Fruit fly (Drosophila melanogaster): Measurements from ENCODE around the gene ppan.

Gene ppan

dm6 chr3R:21090230-21091021, 25.6 kb upstream of the ppan start (continued):
- no peak for TF ChIP-seq bigmax (GFP tag; optimal IDR thresholded peaks at IDR 0.05)
- no peak for TF ChIP-seq ind (GFP tag; optimal IDR thresholded peaks at IDR 0.05)
- TF ChIP-seq vnd (GFP tag; IDR thresholded peaks at IDR 0.05; ENCODE audit: partially characterized antibody), result no peak
- TF ChIP-seq H2.0 (GFP tag; IDR thresholded peaks at IDR 0.05), result no peak
- TF ChIP-seq CG3995 (GFP tag; optimal IDR thresholded peaks at IDR 0.05), result no peak
- no peak for TF ChIP-seq CG8944 (GFP tag; optimal IDR thresholded peaks at IDR 0.05)
- TF ChIP-seq Tbp (GFP tag; optimal IDR thresholded peaks at IDR 0.05), result no peak
- no peak for TF ChIP-seq Gug (GFP tag; IDR thresholded peaks at IDR 0.05)
- no peak for TF ChIP-seq pb (GFP tag; optimal IDR thresholded peaks at IDR 0.05)
- no peak for TF ChIP-seq Usf (GFP tag; optimal IDR thresholded peaks at IDR 0.05)

- TF ChIP-seq CG3065 (GFP tag; optimal IDR thresholded peaks at IDR 0.05) (no peak), Max (GFP tag; optimal IDR thresholded peaks at IDR 0.05) (no peak), Blimp-1 (GFP tag; optimal IDR thresholded peaks at IDR 0.05) (peak; percentile 60), CG16813 (GFP tag; IDR thresholded peaks at IDR 0.05; ENCODE audit: partially characterized antibody) (no peak), HLHmδ (GFP tag; optimal IDR thresholded peaks at IDR 0.05) (no peak), seq (GFP tag; IDR thresholded peaks at IDR 0.05) (no peak), sug (tag; optimal IDR thresholded peaks at IDR 0.05) (no peak), lola (GFP tag; optimal IDR thresholded peaks at IDR 0.05) (no peak), trem (tag; optimal IDR thresholded peaks at IDR 0.05) (no peak), CG6813 (GFP tag; optimal IDR thresholded peaks at IDR 0.05) (no peak), sim (GFP tag; IDR thresholded peaks at IDR 0.05) (no peak), Six4 (GFP tag; optimal IDR thresholded peaks at IDR 0.05) (no peak), chinmo (GFP tag; IDR thresholded peaks at IDR 0.05; ENCODE audit: partially characterized antibody) (0 out of 4 replicates have a peak, but pooled peaks have one; percentile 36), tap (tag; optimal IDR thresholded peaks at IDR 0.05) (no peak), maf-S (GFP tag; optimal IDR thresholded peaks at IDR 0.05) (no peak), sob (GFP tag; IDR thresholded peaks at IDR 0.05) (no peak), CG8944 (GFP tag; optimal IDR thresholded peaks at IDR 0.05) (no peak), CG12769 (tag; optimal IDR thresholded peaks at IDR 0.05) (peak; percentile 45)
Measured at dm6 chr3R:21091500-21091899, 24.6 kb upstream of the ppan start.

- TF ChIP-seq Pdp1 (GFP tag; optimal IDR thresholded peaks at IDR 0.05) (no peak), CG12391 (tag; optimal IDR thresholded peaks at IDR 0.05) (no peak), CG6254 (GFP tag; optimal IDR thresholded peaks at IDR 0.05) (no peak), sd (tag; optimal IDR thresholded peaks at IDR 0.05) (peak; percentile 76), dimm (GFP tag; IDR thresholded peaks at IDR 0.05) (no peak), CG11723 (GFP tag; optimal IDR thresholded peaks at IDR 0.05) (no peak), Dfd (GFP tag; optimal IDR thresholded peaks at IDR 0.05) (no peak)
Measured at dm6 chr3R:21092036-21092435, 24.0 kb upstream of the ppan start.

- TF ChIP-seq Sry-β (GFP tag; optimal IDR thresholded peaks at IDR 0.05), result no peak
- no peak for TF ChIP-seq fd96Cb (tag; optimal IDR thresholded peaks at IDR 0.05)
- TF ChIP-seq CG7556 (GFP tag; optimal IDR thresholded peaks at IDR 0.05), result no peak
- no peak for TF ChIP-seq Dip3 (GFP tag; optimal IDR thresholded peaks at IDR 0.05)
- TF ChIP-seq CG15011 (GFP tag; optimal IDR thresholded peaks at IDR 0.05), result no peak
- TF ChIP-seq pzg (GFP tag; optimal IDR thresholded peaks at IDR 0.05), result no peak
- peak in 1 of 2 experiments; percentile 29 for TF ChIP-seq bsh (GFP tag; optimal IDR thresholded peaks at IDR 0.05)
- TF ChIP-seq jigr1 (GFP tag; IDR thresholded peaks at IDR 0.05), result no peak
- no peak for TF ChIP-seq Sox100B (GFP tag; optimal IDR thresholded peaks at IDR 0.05)
- no peak for TF ChIP-seq CG6791 (GFP tag; IDR thresholded peaks at IDR 0.05; ENCODE audit: partially characterized antibody)
- no peak for TF ChIP-seq sima (GFP tag; optimal IDR thresholded peaks at IDR 0.05)
- no peak for TF ChIP-seq CG18476 (GFP tag; optimal IDR thresholded peaks at IDR 0.05)
Measured at dm6 chr3R:21092829-21093228, 23.2 kb upstream of the ppan start.
